Fruit fly (Drosophila melanogaster): ENCODE results near the gene sas.

The sas gene

DNA sequence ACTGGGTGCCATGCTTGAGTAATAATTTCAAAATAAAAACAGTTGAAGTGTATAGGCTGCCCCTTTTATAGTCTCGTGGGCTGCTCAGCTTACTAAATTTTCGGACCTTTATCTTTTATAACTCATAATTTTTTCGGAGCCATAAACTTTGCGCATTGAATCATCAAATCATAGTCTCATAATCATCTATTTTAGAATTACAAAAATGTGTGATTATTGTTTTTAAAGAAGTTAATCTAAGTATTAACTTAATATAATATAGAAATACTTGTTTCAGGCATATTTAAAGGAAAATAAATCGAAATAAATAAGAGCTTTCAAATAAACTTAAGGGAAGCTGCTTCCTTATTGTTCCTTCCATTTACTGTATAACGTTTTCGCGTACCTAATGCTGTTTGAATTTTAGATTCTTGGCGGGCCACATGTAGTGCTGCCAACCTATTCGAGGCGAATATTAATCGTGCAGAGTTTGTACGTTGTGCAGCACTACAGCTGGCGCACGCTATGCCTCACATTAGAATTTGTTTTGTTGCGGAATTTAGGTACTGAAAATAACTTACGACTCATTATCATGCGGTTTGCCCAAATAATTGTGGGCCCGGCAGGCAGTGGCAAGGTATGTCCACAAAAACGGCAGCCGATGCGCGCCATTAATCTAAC, 18.2 kb upstream of the sas start, which contains the start of the genes CG14610 and CG2656 (continued):
- TF ChIP-seq CG11902 (GFP tag; optimal IDR thresholded peaks at IDR 0.05) (peak; percentile 43), Met (GFP tag; optimal IDR thresholded peaks at IDR 0.05) (no peak), Eip78C (GFP tag) (peak; percentile 76), esn (GFP tag; optimal IDR thresholded peaks at IDR 0.05) (peak; percentile 82), spab (GFP tag; optimal IDR thresholded peaks at IDR 0.05) (no peak), Hr39 (GFP tag; optimal IDR thresholded peaks at IDR 0.05) (peak; percentile 76), CG15336 (GFP tag; IDR thresholded peaks at IDR 0.05) (peak; percentile 28; the same call in 1 of the 2 replicates), dsx (GFP tag; optimal IDR thresholded peaks at IDR 0.05; ENCODE audit: poor library complexity, severe bottlenecking) (no peak), Gug (GFP tag; IDR thresholded peaks at IDR 0.05) (no peak), CG8632 (GFP tag; optimal IDR thresholded peaks at IDR 0.05) (peak; percentile 39), CG6163 (GFP tag; IDR thresholded peaks at IDR 0.05) (no peak)

DNA sequence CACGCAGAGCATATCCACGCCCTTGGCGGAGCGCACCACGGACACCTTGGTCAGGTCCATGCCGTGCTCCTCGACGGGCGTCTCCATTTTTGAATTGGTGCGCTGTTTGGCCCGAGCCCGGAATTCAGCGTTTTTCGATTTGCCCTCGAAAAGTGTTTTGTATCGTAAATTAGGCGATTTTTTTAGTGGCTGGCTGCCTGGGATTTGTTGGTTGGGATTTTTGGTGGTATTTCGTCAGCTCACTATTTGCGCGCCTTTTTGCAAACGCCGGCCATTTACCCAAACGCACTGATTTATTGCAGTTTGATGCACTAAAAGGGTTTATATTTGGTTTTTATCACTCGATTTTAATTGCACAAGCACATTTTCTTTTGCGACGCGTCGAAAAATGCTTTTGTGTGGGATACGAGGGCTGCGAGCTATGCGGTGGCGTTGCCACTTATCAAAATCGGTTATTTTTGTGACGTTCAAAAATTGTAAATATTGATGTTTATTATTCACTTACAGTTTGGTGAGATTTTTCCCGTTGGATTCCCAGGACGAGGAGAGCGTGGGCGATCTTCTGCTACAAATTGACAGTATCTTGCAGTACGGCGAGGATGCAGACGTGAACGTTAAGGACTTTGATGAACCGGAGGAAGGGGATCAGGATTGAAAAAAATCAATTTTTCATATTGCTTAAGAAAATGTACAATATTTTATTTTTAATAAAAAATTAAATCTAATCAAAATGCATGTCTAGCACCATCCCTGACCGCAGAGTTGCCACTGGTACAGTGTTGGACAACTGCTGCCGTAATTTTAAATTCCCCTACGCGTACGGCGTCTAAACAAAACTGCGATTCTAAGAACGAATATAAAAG, 11.8 kb upstream of the sas start, which contains the start of the genes gfzf and Sas-4:
TSS of gene gfzf (minus strand) at position 425 of the 863 bp plus-strand sequence.
TSS of gene Sas-4 (plus strand) at position 824 of the 863 bp plus-strand sequence.
- TF ChIP-seq Eip93F (GFP tag; optimal IDR thresholded peaks at IDR 0.05) (no peak), Sox15 (GFP tag; optimal IDR thresholded peaks at IDR 0.05) (peak; percentile 79), CG3919 (GFP tag; optimal IDR thresholded peaks at IDR 0.05) (no peak), Gug (GFP tag; IDR thresholded peaks at IDR 0.05) (peak; percentile 68), CG34406 (GFP tag; optimal IDR thresholded peaks at IDR 0.05) (peak; percentile 66), CG11294 (GFP tag; IDR thresholded peaks at IDR 0.05) (peak; percentile 61; the same call in 1 of the 2 replicates), CG11902 (GFP tag; optimal IDR thresholded peaks at IDR 0.05) (peak; percentile 71), CG10631 (GFP tag; optimal IDR thresholded peaks at IDR 0.05) (peak; percentile 70), Lpt (GFP tag; optimal IDR thresholded peaks at IDR 0.05) (peak; percentile 20), Eip78C (GFP tag) (peak; percentile 80), Hr39 (GFP tag; optimal IDR thresholded peaks at IDR 0.05) (peak; percentile 76), CG15336 (GFP tag; IDR thresholded peaks at IDR 0.05) (0 out of 2 replicates have a peak, but pooled peaks have one; percentile 25), topi (GFP tag; optimal IDR thresholded peaks at IDR 0.05) (no peak), fkh (GFP tag; optimal IDR thresholded peaks at IDR 0.05) (no peak), CG6276 (GFP tag; optimal IDR thresholded peaks at IDR 0.05) (no peak), CG9139 (GFP tag; optimal IDR thresholded peaks at IDR 0.05) (no peak), Blimp-1 (GFP tag; optimal IDR thresholded peaks at IDR 0.05) (peak; percentile 14), spab (GFP tag; optimal IDR thresholded peaks at IDR 0.05) (no peak), CG6808 (GFP tag; optimal IDR thresholded peaks at IDR 0.05) (no peak), CG1621 (tag; optimal IDR thresholded peaks at IDR 0.05) (peak; percentile 20), CG6163 (GFP tag; IDR thresholded peaks at IDR 0.05) (peak; percentile 75), Ets21C (GFP tag; optimal IDR thresholded peaks at IDR 0.05) (no peak), CG7368 (GFP tag; optimal IDR thresholded peaks at IDR 0.05) (peak; percentile 35), Hr4 (GFP tag; optimal IDR thresholded peaks at IDR 0.05) (no peak), lz (GFP tag; optimal IDR thresholded peaks at IDR 0.05) (peak; percentile 70), CG8319 (GFP tag; optimal IDR thresholded peaks at IDR 0.05) (no peak), Sox102F (GFP tag; optimal IDR thresholded peaks at IDR 0.05) (no peak), OdsH (GFP tag; optimal IDR thresholded peaks at IDR 0.05) (peak; percentile 73), CG8632 (GFP tag; optimal IDR thresholded peaks at IDR 0.05) (peak; percentile 59), esn (GFP tag; optimal IDR thresholded peaks at IDR 0.05) (peak; percentile 73), eg (GFP tag; IDR thresholded peaks at IDR 0.05) (peak; percentile 71; the same call in 2 of the 3 replicates), Ets96B (tag; optimal IDR thresholded peaks at IDR 0.05) (peak; percentile 21), CG32006 (GFP tag; optimal IDR thresholded peaks at IDR 0.05) (peak; percentile 77), vri (GFP tag; optimal IDR thresholded peaks at IDR 0.05) (no peak), Hr38 (GFP tag; optimal IDR thresholded peaks at IDR 0.05) (no peak), CG10669 (GFP tag; optimal IDR thresholded peaks at IDR 0.05) (no peak), CG8119 (GFP tag; IDR thresholded peaks at IDR 0.05) (peak; percentile 54; the same call in 1 of the 3 replicates), dac (GFP tag; optimal IDR thresholded peaks at IDR 0.05) (peak; percentile 41), Met (GFP tag; optimal IDR thresholded peaks at IDR 0.05) (no peak), CG6792 (GFP tag; optimal IDR thresholded peaks at IDR 0.05) (no peak), Sox14 (GFP tag; optimal IDR thresholded peaks at IDR 0.05) (peak; percentile 69), pdm3 (GFP tag; optimal IDR thresholded peaks at IDR 0.05) (peak; percentile 70), net (GFP tag; optimal IDR thresholded peaks at IDR 0.05) (no peak), fd59A (GFP tag; optimal IDR thresholded peaks at IDR 0.05) (peak; percentile 53)
